Worm (Caenorhabditis elegans) whole organism, L1 larva: Measurements from ENCODE around the gene M04B2.7.

Experiments
- C34B4.2 ChIP-seq: sonication (generic microtip); optimal IDR thresholded peaks from 2 replicates; lab custom pipeline; 2017; ENCODE audit warnings: mild to moderate bottlenecking, missing genetic modification characterization, missing compliant biosample characterization
- F16B12.6 ChIP-seq: fragments of 150-350 bp; optimal IDR thresholded peaks from 2 replicates; lab custom pipeline; 2014; ENCODE audit warnings: missing biosample characterization, missing genetic modification characterization
- aha-1 ChIP-seq: fragments of 150-350 bp; optimal IDR thresholded peaks from 2 replicates; lab custom pipeline; 2014; ENCODE audit warnings: missing biosample characterization, missing genetic modification characterization
- alr-1 ChIP-seq: fragments of 200-800 bp; sonication (Bioruptor generic); optimal IDR thresholded peaks from 2 replicates; lab custom pipeline; 2018; ENCODE audit warnings: borderline replicate concordance, mild to moderate bottlenecking, missing genetic modification characterization, missing compliant biosample characterization
- ceh-63 ChIP-seq: fragments of 200-800 bp; sonication (Bioruptor generic); optimal IDR thresholded peaks from 2 replicates; lab custom pipeline; 2018; ENCODE audit warnings: mild to moderate bottlenecking, missing genetic modification characterization, missing compliant biosample characterization
- ceh-88 ChIP-seq: fragments of 200-800 bp; sonication (Bioruptor generic); IDR thresholded peaks from 2 replicates; pipeline ENCODE4 v1.3.6; 2022; ENCODE audit warnings: missing genetic modification characterization, missing compliant biosample characterization
- ceh-90 ChIP-seq: sonication (generic microtip); optimal IDR thresholded peaks from 2 replicates; lab custom pipeline; 2016; ENCODE audit warnings: missing genetic modification characterization, missing compliant biosample characterization
- ces-1 ChIP-seq: fragments of 150-350 bp; optimal IDR thresholded peaks from 2 replicates; lab custom pipeline; 2014; ENCODE audit warnings: missing biosample characterization, missing genetic modification reagents, missing genetic modification characterization
- dsc-1 ChIP-seq: sonication (generic microtip); optimal IDR thresholded peaks from 2 replicates; lab custom pipeline; 2016; ENCODE audit warnings: mild to moderate bottlenecking, missing genetic modification characterization, missing compliant biosample characterization
- efl-3 ChIP-seq: fragments of 200-800 bp; sonication (Bioruptor generic); optimal IDR thresholded peaks from 2 replicates; lab custom pipeline; 2018; ENCODE audit warnings: mild to moderate bottlenecking, missing genetic modification characterization, missing compliant biosample characterization
- egl-13 ChIP-seq: sonication (generic microtip); optimal IDR thresholded peaks from 2 replicates; lab custom pipeline; 2016; ENCODE audit warnings: missing genotype, missing genetic modification reagents, missing genetic modification characterization, missing compliant biosample characterization
- egl-27 ChIP-seq, 2 experiments: fragments of 150-350 bp in 1 of 2; sonication (generic microtip); optimal IDR thresholded peaks; 3 replicates each; lab custom pipeline; 2017 to 2018; ENCODE audit warnings: missing biosample characterization in 2 of 2, missing genetic modification characterization in 2 of 2, missing genetic modification reagents in 2 of 2
- elt-2 ChIP-seq: sonication (generic microtip); optimal IDR thresholded peaks from 2 replicates; lab custom pipeline; 2016; ENCODE audit warnings: missing genetic modification characterization, mild to moderate bottlenecking, inconsistent platforms, missing compliant biosample characterization, missing genetic modification reagents
- elt-3 ChIP-seq, 6 experiments: fragments of 150-350 bp in 1 of 6; sonication (generic microtip); optimal IDR thresholded peaks; 2 replicates each; lab custom pipeline; 2017 to 2018; ENCODE audit warnings: missing biosample characterization in 6 of 6, missing genetic modification characterization in 6 of 6, inconsistent platforms in 1 of 6
- fkh-10 ChIP-seq: sonication (generic microtip); optimal IDR thresholded peaks from 2 replicates; lab custom pipeline; 2017; ENCODE audit warnings: missing biosample characterization, missing genetic modification reagents, missing genetic modification characterization
- fkh-4 ChIP-seq: sonication (generic microtip); optimal IDR thresholded peaks from 2 replicates; lab custom pipeline; 2016; ENCODE audit warnings: missing compliant biosample characterization, missing genetic modification characterization, borderline replicate concordance
- fkh-8 ChIP-seq: sonication (generic microtip); optimal IDR thresholded peaks from 2 replicates; lab custom pipeline; 2016; ENCODE audit warnings: mild to moderate bottlenecking, missing genetic modification characterization, missing compliant biosample characterization
- grh-1 ChIP-seq: fragments of 200-800 bp; sonication (Bioruptor generic); IDR thresholded peaks from 2 replicates; pipeline ENCODE4 v1.3.6; 2022; ENCODE audit warnings: missing genetic modification reagents, missing genetic modification characterization, missing compliant biosample characterization
- hlh-17 ChIP-seq: fragments of 200-800 bp; sonication (Bioruptor generic); optimal IDR thresholded peaks from 2 replicates; lab custom pipeline; 2018; ENCODE audit warnings: missing genetic modification characterization, mild to moderate bottlenecking, missing compliant biosample characterization, moderate library complexity, borderline replicate concordance
- hlh-4 ChIP-seq: sonication (generic microtip); optimal IDR thresholded peaks from 2 replicates; lab custom pipeline; 2016; ENCODE audit warnings: mild to moderate bottlenecking, missing genetic modification characterization, missing compliant biosample characterization
- hpl-2 ChIP-seq: fragments of 150-350 bp; optimal IDR thresholded peaks from 2 replicates; lab custom pipeline; 2014; ENCODE audit warnings: missing biosample characterization, missing genetic modification reagents, missing genetic modification characterization
- isw-1 ChIP-seq: fragments of 200-800 bp; sonication (Bioruptor generic); IDR thresholded peaks from 2 replicates; pipeline ENCODE4 v1.3.6; 2022; ENCODE audit warnings: missing genetic modification characterization, missing compliant biosample characterization
- jun-1 ChIP-seq: fragments of 150-350 bp; optimal IDR thresholded peaks from 2 replicates; lab custom pipeline; 2014; ENCODE audit warnings: missing biosample characterization, missing genetic modification reagents, missing genetic modification characterization
- lin-14 ChIP-seq: fragments of 200-800 bp; sonication (Bioruptor generic); optimal IDR thresholded peaks from 2 replicates; lab custom pipeline; 2018; ENCODE audit warnings: mild to moderate bottlenecking, missing genetic modification characterization, moderate library complexity, missing compliant biosample characterization
- lin-15B ChIP-seq: fragments of 150-350 bp; sonication (generic microtip); optimal IDR thresholded peaks from 3 replicates; lab custom pipeline; 2014; ENCODE audit warnings: missing biosample characterization, missing genetic modification characterization
- lin-35 ChIP-seq, 2 experiments: fragments of 150-350 bp; optimal IDR thresholded peaks; 2 replicates each; lab custom pipeline; 2014; ENCODE audit warnings: missing biosample characterization in 2 of 2, missing genetic modification characterization in 2 of 2, missing genetic modification reagents in 2 of 2
- lin-39 ChIP-seq: fragments of 150-350 bp; optimal IDR thresholded peaks from 2 replicates; lab custom pipeline; 2014; ENCODE audit warnings: missing biosample characterization, missing genetic modification reagents, missing genetic modification characterization
- lir-3 ChIP-seq: sonication (generic microtip); optimal IDR thresholded peaks from 2 replicates; lab custom pipeline; 2016; ENCODE audit warnings: mild to moderate bottlenecking, missing genetic modification characterization, moderate library complexity, missing compliant biosample characterization; ENCODE audit not compliant: poor library complexity
- lsy-2 ChIP-seq, 2 experiments: fragments of 150-350 bp; optimal IDR thresholded peaks; 2 replicates each; lab custom pipeline; 2014; ENCODE audit warnings: missing biosample characterization in 2 of 2, missing genetic modification characterization in 2 of 2
- mab-9 ChIP-seq: fragments of 200-800 bp; sonication (Bioruptor generic); IDR thresholded peaks from 2 replicates; pipeline ENCODE4 v1.3.6; 2022; ENCODE audit warnings: missing genetic modification reagents, missing genetic modification characterization, missing compliant biosample characterization
- mdl-1 ChIP-seq, 2 experiments: fragments of 150-350 bp; optimal IDR thresholded peaks; 2 replicates each; lab custom pipeline; 2014 to 2017; ENCODE audit warnings: missing biosample characterization in 2 of 2, missing genetic modification characterization in 2 of 2, inconsistent platforms in 1 of 2
- mef-2 ChIP-seq: fragments of 150-350 bp; optimal IDR thresholded peaks from 2 replicates; lab custom pipeline; 2014; ENCODE audit warnings: missing biosample characterization, missing genetic modification characterization
- nhr-12 ChIP-seq: sonication (generic microtip); optimal IDR thresholded peaks from 2 replicates; lab custom pipeline; 2017; ENCODE audit warnings: missing biosample characterization, missing genetic modification characterization
- nhr-20 ChIP-seq: sonication (generic microtip); optimal IDR thresholded peaks from 2 replicates; lab custom pipeline; 2016; ENCODE audit warnings: mild to moderate bottlenecking, missing genetic modification characterization, missing compliant biosample characterization
- nhr-237 ChIP-seq: fragments of 150-350 bp; optimal IDR thresholded peaks from 2 replicates; lab custom pipeline; 2014; ENCODE audit warnings: missing biosample characterization, missing genetic modification characterization
- nhr-28 ChIP-seq: fragments of 150-350 bp; optimal IDR thresholded peaks from 2 replicates; lab custom pipeline; 2014; ENCODE audit warnings: missing biosample characterization, missing genetic modification characterization
- nhr-47 ChIP-seq: sonication (generic microtip); optimal IDR thresholded peaks from 2 replicates; lab custom pipeline; 2016; ENCODE audit warnings: mild to moderate bottlenecking, missing genetic modification characterization, moderate library complexity, missing compliant biosample characterization
- nhr-77 ChIP-seq: fragments of 150-350 bp; optimal IDR thresholded peaks from 2 replicates; lab custom pipeline; 2014; ENCODE audit warnings: missing biosample characterization, missing genetic modification characterization
- nhr-84 ChIP-seq: sonication (generic microtip); optimal IDR thresholded peaks from 2 replicates; lab custom pipeline; 2017; ENCODE audit warnings: missing biosample characterization, missing genetic modification characterization
- nhr-85 ChIP-seq: sonication (generic microtip); peaks from one replicate; lab custom pipeline; 2016; ENCODE audit warnings: missing genetic modification characterization, inconsistent platforms, missing compliant biosample characterization
- pag-3 ChIP-seq: sonication (generic microtip); optimal IDR thresholded peaks from 2 replicates; lab custom pipeline; 2017; ENCODE audit warnings: missing genetic modification characterization, mild to moderate bottlenecking, missing compliant biosample characterization, antibody characterized with exemption, borderline replicate concordance; ENCODE audit not compliant: insufficient read depth
- pqm-1 ChIP-seq: sonication (generic microtip); optimal IDR thresholded peaks from 3 replicates; lab custom pipeline; 2017; ENCODE audit warnings: missing biosample characterization, missing genetic modification characterization
- snpc-4 ChIP-seq: fragments of 150-350 bp; optimal IDR thresholded peaks from 2 replicates; lab custom pipeline; 2014; ENCODE audit warnings: missing biosample characterization, missing genetic modification characterization
- snu-23 ChIP-seq: sonication (generic microtip); optimal IDR thresholded peaks from 2 replicates; lab custom pipeline; 2016; ENCODE audit warnings: missing genetic modification characterization, missing compliant biosample characterization
- sup-37 ChIP-seq: fragments of 200-800 bp; sonication (Bioruptor generic); optimal IDR thresholded peaks from 2 replicates; lab custom pipeline; 2018; ENCODE audit warnings: mild to moderate bottlenecking, missing genetic modification characterization, missing compliant biosample characterization
- tlp-1 ChIP-seq: fragments of 150-350 bp; optimal IDR thresholded peaks from 2 replicates; lab custom pipeline; 2014; ENCODE audit warnings: missing biosample characterization, missing genetic modification characterization
- unc-130 ChIP-seq: fragments of 150-350 bp; optimal IDR thresholded peaks from 2 replicates; lab custom pipeline; 2017; ENCODE audit warnings: missing biosample characterization, missing genetic modification characterization, inconsistent platforms
- unc-30 ChIP-seq: sonication (generic microtip); optimal IDR thresholded peaks from 2 replicates; lab custom pipeline; 2017; ENCODE audit warnings: missing biosample characterization, missing genetic modification characterization
- unc-62 ChIP-seq: fragments of 150-350 bp; optimal IDR thresholded peaks from 2 replicates; lab custom pipeline; 2014; ENCODE audit warnings: missing biosample characterization, missing genetic modification reagents, missing genetic modification characterization
- vab-15 ChIP-seq: sonication (generic microtip); optimal IDR thresholded peaks from 2 replicates; lab custom pipeline; 2017; ENCODE audit warnings: missing genotype, mild to moderate bottlenecking, missing genetic modification characterization, missing compliant biosample characterization
- xbp-1 ChIP-seq: sonication (generic microtip); optimal IDR thresholded peaks from 2 replicates; lab custom pipeline; 2016; ENCODE audit warnings: missing genetic modification characterization, missing compliant biosample characterization

The M04B2.7 gene

ce11 chrIV:11522225-11522952 lies 26.2 kb downstream of the M04B2.7 start (continued):
- TF ChIP-seq jun-1 (tag; lab: Kevin White, UChicago) = peak; percentile 77
- TF ChIP-seq unc-62 (GFP tag; lab: Kevin White, UChicago) = no peak
- peak; percentile 25; the same call in 1 of the 2 replicates for TF ChIP-seq grh-1 (GFP tag; lab: Robert Waterston, UW)
- TF ChIP-seq unc-130 (tag; lab: Kevin White, UChicago) = peak; percentile 49
- no peak for TF ChIP-seq ceh-63 (GFP tag; lab: Kevin White, UChicago)
- peak; percentile 29 for TF ChIP-seq mef-2 (tag; lab: Kevin White, UChicago)
- TF ChIP-seq vab-15 = peak; percentile 4
- no peak for TF ChIP-seq fkh-4 (tag; lab: Kevin White, UChicago)
- TF ChIP-seq ceh-90 (tag; lab: Kevin White, UChicago) = no peak
- TF ChIP-seq ces-1 (GFP tag; lab: Kevin White, UChicago) = no peak
- peak; percentile 95 for TF ChIP-seq lin-14
- TF ChIP-seq fkh-8 (tag; lab: Kevin White, UChicago) = peak; percentile 76
- TF ChIP-seq dsc-1 = peak; percentile 57
- TF ChIP-seq elt-3 (tag; optimal IDR thresholded peaks at IDR 0.05; lab: Kevin White, UChicago) = peak in 2 of 6 experiments; percentile 9 to 53
- TF ChIP-seq pag-3 = no peak
- TF ChIP-seq lin-39 (tag; lab: Kevin White, UChicago) = no peak
- no peak for TF ChIP-seq hlh-17 (GFP tag; lab: Kevin White, UChicago)
- no peak for TF ChIP-seq aha-1 (tag; lab: Kevin White, UChicago)
- peak; percentile 34; the same call in 1 of the 2 replicates for TF ChIP-seq isw-1
- TF ChIP-seq nhr-20 (tag; lab: Kevin White, UChicago) = peak; percentile 82
- peak; percentile 58 for TF ChIP-seq nhr-77
- peak in 1 of 2 experiments; percentile 32 for TF ChIP-seq egl-27 (tag; optimal IDR thresholded peaks at IDR 0.05; lab: Kevin White, UChicago)
- TF ChIP-seq elt-2 (tag; lab: Kevin White, UChicago) = peak; percentile 27
- TF ChIP-seq lin-15B (tag; lab: Kevin White, UChicago) = peak; percentile 50
- no peak for TF ChIP-seq nhr-84 (tag; lab: Kevin White, UChicago)
- TF ChIP-seq nhr-47 (tag; lab: Kevin White, UChicago) = peak; percentile 80
- peak; percentile 71 to 78 for TF ChIP-seq lsy-2 (tag; optimal IDR thresholded peaks at IDR 0.05; lab: Kevin White, UChicago)
- peak in 1 of 2 experiments; percentile 66 for TF ChIP-seq mdl-1 (tag; optimal IDR thresholded peaks at IDR 0.05; lab: Kevin White, UChicago)
- TF ChIP-seq xbp-1 (tag; lab: Kevin White, UChicago) = peak; percentile 77
- no peak for TF ChIP-seq alr-1 (tag; lab: Kevin White, UChicago)
- peak; percentile 27 for TF ChIP-seq fkh-10 (GFP tag; lab: Kevin White, UChicago)
- no peak for TF ChIP-seq unc-30 (tag; lab: Kevin White, UChicago)
- TF ChIP-seq lin-35 (GFP tag; optimal IDR thresholded peaks at IDR 0.05; lab: Kevin White, UChicago) = peak; percentile 28 to 79
- peak; percentile 56 for TF ChIP-seq nhr-237 (tag; lab: Kevin White, UChicago)
- no peak for TF ChIP-seq sup-37
- peak; percentile 86 for TF ChIP-seq snu-23
- TF ChIP-seq nhr-28 = no peak
- TF ChIP-seq nhr-85 (tag; lab: Kevin White, UChicago) = peak; percentile 95
- peak; percentile 69 for TF ChIP-seq lir-3 (tag; lab: Kevin White, UChicago)
- TF ChIP-seq F16B12.6 (tag; lab: Kevin White, UChicago) = no peak
- TF ChIP-seq efl-3 = no peak
- no peak for TF ChIP-seq nhr-12 (tag; lab: Kevin White, UChicago)
- TF ChIP-seq mab-9 (GFP tag; lab: Robert Waterston, UW) = no peak
- TF ChIP-seq hpl-2 (GFP tag; lab: Kevin White, UChicago) = peak; percentile 32
- TF ChIP-seq pqm-1 (tag; lab: Kevin White, UChicago) = no peak
- no peak for TF ChIP-seq egl-13 (tag; lab: Kevin White, UChicago)
- TF ChIP-seq tlp-1 (tag; lab: Kevin White, UChicago) = no peak
- no peak for TF ChIP-seq snpc-4
- TF ChIP-seq ceh-88 = no peak; the same call in 1 of the 2 replicates
- TF ChIP-seq C34B4.2 = no peak
- no peak for TF ChIP-seq hlh-4 (tag; lab: Kevin White, UChicago)
